Worm (Caenorhabditis elegans) whole organism, midembryonic: ENCODE data around the gene F11D5.5.

Experiments
- ref-1 ChIP-seq: fragments of 200-800 bp; sonication (Bioruptor generic); conservative IDR thresholded peaks from 2 replicates; pipeline ENCODE4 v1.3.6; 2022; ENCODE audit warnings: missing genetic modification reagents, missing genetic modification characterization, missing compliant biosample characterization
- tab-1 ChIP-seq: fragments of 200-800 bp; sonication (Bioruptor generic); IDR thresholded peaks from 2 replicates; pipeline ENCODE4 v1.3.6; 2022; ENCODE audit warnings: missing genetic modification characterization, missing compliant biosample characterization

DNA sequence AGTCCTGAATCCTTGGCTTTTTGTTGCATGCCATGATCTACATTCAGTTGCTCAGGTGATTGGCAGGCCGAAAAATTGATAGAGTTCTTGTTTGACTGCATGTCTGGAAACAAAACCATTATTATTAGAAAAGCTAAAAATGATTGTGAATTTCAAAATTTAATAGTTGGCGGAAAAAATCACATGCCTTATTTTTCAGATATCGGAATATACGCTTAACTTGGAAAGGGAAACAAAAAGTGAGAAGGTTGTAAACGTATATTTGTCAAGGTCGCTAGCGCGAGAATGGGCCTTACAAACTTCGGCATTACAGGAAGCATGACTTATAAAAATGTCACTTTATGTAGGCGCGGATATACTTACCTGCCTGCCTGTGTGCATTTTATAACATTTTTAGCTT lies 30.2 kb upstream of the F11D5.5 start, which contains the start of gene K09C4.9:
- TF ChIP-seq ref-1 (GFP tag; lab: Robert Waterston, UW) (no peak), tab-1 (no peak)
